Worm (Caenorhabditis elegans) whole organism, L1 larva: ENCODE measurements around the gene hyl-2.
A peak's percentile ranks its signal among the peaks of the same experiment; 100 is the strongest.

Source experiments
- C04F5.9 ChIP-seq: sonication (generic microtip); optimal IDR thresholded peaks from 2 replicates; lab custom pipeline; 2016; ENCODE audit warnings: missing genetic modification characterization, missing compliant biosample characterization
- C16A3.4 ChIP-seq: fragments of 150-350 bp; optimal IDR thresholded peaks from 2 replicates; lab custom pipeline; 2014; ENCODE audit warnings: missing biosample characterization, missing genetic modification characterization
- F16B12.6 ChIP-seq: fragments of 150-350 bp; optimal IDR thresholded peaks from 2 replicates; lab custom pipeline; 2014; ENCODE audit warnings: missing biosample characterization, missing genetic modification characterization
- Y116A8C.19 ChIP-seq: sonication (generic microtip); optimal IDR thresholded peaks from 2 replicates; lab custom pipeline; 2016; ENCODE audit warnings: missing compliant biosample characterization, missing genetic modification characterization, borderline replicate concordance
- blmp-1 ChIP-seq: fragments of 150-350 bp; optimal IDR thresholded peaks from 2 replicates; lab custom pipeline; 2014; ENCODE audit warnings: missing biosample characterization, missing genetic modification characterization
- ceh-8 ChIP-seq: fragments of 200-800 bp; sonication (Bioruptor generic); optimal IDR thresholded peaks from 2 replicates; lab custom pipeline; 2018; ENCODE audit warnings: mild to moderate bottlenecking, missing genetic modification characterization, moderate library complexity, missing compliant biosample characterization
- ceh-82 ChIP-seq, 3 experiments: fragments of 150-350 bp in 1 of 3; sonication (generic microtip) in 2 of 3; optimal IDR thresholded peaks; 2 replicates each; lab custom pipeline; 2014 to 2017; ENCODE audit warnings: missing biosample characterization in 3 of 3, missing genetic modification characterization in 3 of 3
- ceh-90 ChIP-seq: sonication (generic microtip); optimal IDR thresholded peaks from 2 replicates; lab custom pipeline; 2016; ENCODE audit warnings: missing genetic modification characterization, missing compliant biosample characterization
- dpl-1 ChIP-seq, 3 experiments: fragments of 150-350 bp in 2 of 3; sonication (generic microtip) in 1 of 3; optimal IDR thresholded peaks; 2 replicates each; lab custom pipeline; 2014 to 2017; ENCODE audit warnings: missing biosample characterization in 3 of 3, missing genetic modification characterization in 3 of 3, missing genetic modification reagents in 3 of 3
- dsc-1 ChIP-seq: sonication (generic microtip); optimal IDR thresholded peaks from 2 replicates; lab custom pipeline; 2016; ENCODE audit warnings: mild to moderate bottlenecking, missing genetic modification characterization, missing compliant biosample characterization
- efl-1 ChIP-seq, 4 experiments: fragments of 150-350 bp; optimal IDR thresholded peaks in 3 of 4; peaks in 1 of 4; 1 replicate in 1 of 4; 2 replicates in 3 of 4; lab custom pipeline; 2014; ENCODE audit warnings: missing biosample characterization in 2 of 4, missing genetic modification characterization in 2 of 4, missing genetic modification reagents in 2 of 4
- efl-3 ChIP-seq: fragments of 200-800 bp; sonication (Bioruptor generic); optimal IDR thresholded peaks from 2 replicates; lab custom pipeline; 2018; ENCODE audit warnings: mild to moderate bottlenecking, missing genetic modification characterization, missing compliant biosample characterization
- egl-27 ChIP-seq, 2 experiments: fragments of 150-350 bp in 1 of 2; sonication (generic microtip); optimal IDR thresholded peaks; 3 replicates each; lab custom pipeline; 2017 to 2018; ENCODE audit warnings: missing biosample characterization in 2 of 2, missing genetic modification characterization in 2 of 2, missing genetic modification reagents in 2 of 2
- elt-2 ChIP-seq: sonication (generic microtip); optimal IDR thresholded peaks from 2 replicates; lab custom pipeline; 2016; ENCODE audit warnings: missing genetic modification characterization, mild to moderate bottlenecking, inconsistent platforms, missing compliant biosample characterization, missing genetic modification reagents
- ets-5 ChIP-seq: fragments of 200-800 bp; sonication (Bioruptor generic); IDR thresholded peaks from 2 replicates; pipeline ENCODE4 v1.3.6; 2022; ENCODE audit warnings: missing genetic modification characterization, missing compliant biosample characterization
- hlh-4 ChIP-seq: sonication (generic microtip); optimal IDR thresholded peaks from 2 replicates; lab custom pipeline; 2016; ENCODE audit warnings: mild to moderate bottlenecking, missing genetic modification characterization, missing compliant biosample characterization
- irx-1 ChIP-seq: sonication (generic microtip); optimal IDR thresholded peaks from 2 replicates; lab custom pipeline; 2016; ENCODE audit warnings: missing genetic modification characterization, missing compliant biosample characterization
- jun-1 ChIP-seq: fragments of 150-350 bp; optimal IDR thresholded peaks from 2 replicates; lab custom pipeline; 2014; ENCODE audit warnings: missing biosample characterization, missing genetic modification reagents, missing genetic modification characterization
- lin-14 ChIP-seq: fragments of 200-800 bp; sonication (Bioruptor generic); optimal IDR thresholded peaks from 2 replicates; lab custom pipeline; 2018; ENCODE audit warnings: mild to moderate bottlenecking, missing genetic modification characterization, moderate library complexity, missing compliant biosample characterization
- lin-35 ChIP-seq, 2 experiments: fragments of 150-350 bp; optimal IDR thresholded peaks; 2 replicates each; lab custom pipeline; 2014; ENCODE audit warnings: missing biosample characterization in 2 of 2, missing genetic modification characterization in 2 of 2, missing genetic modification reagents in 2 of 2
- lin-39 ChIP-seq: fragments of 150-350 bp; optimal IDR thresholded peaks from 2 replicates; lab custom pipeline; 2014; ENCODE audit warnings: missing biosample characterization, missing genetic modification reagents, missing genetic modification characterization
- lsy-2 ChIP-seq, 2 experiments: fragments of 150-350 bp; optimal IDR thresholded peaks; 2 replicates each; lab custom pipeline; 2014; ENCODE audit warnings: missing biosample characterization in 2 of 2, missing genetic modification characterization in 2 of 2
- mdl-1 ChIP-seq, 2 experiments: fragments of 150-350 bp; optimal IDR thresholded peaks; 2 replicates each; lab custom pipeline; 2014 to 2017; ENCODE audit warnings: missing biosample characterization in 2 of 2, missing genetic modification characterization in 2 of 2, inconsistent platforms in 1 of 2
- mef-2 ChIP-seq: fragments of 150-350 bp; optimal IDR thresholded peaks from 2 replicates; lab custom pipeline; 2014; ENCODE audit warnings: missing biosample characterization, missing genetic modification characterization
- mep-1 ChIP-seq: fragments of 150-350 bp; optimal IDR thresholded peaks from 2 replicates; lab custom pipeline; 2014; ENCODE audit warnings: missing biosample characterization, missing genetic modification characterization
- nhr-11 ChIP-seq: fragments of 150-350 bp; optimal IDR thresholded peaks from 2 replicates; lab custom pipeline; 2014; ENCODE audit warnings: missing biosample characterization, missing genetic modification characterization
- nhr-19 ChIP-seq: fragments of 200-800 bp; sonication (Bioruptor generic); conservative IDR thresholded peaks from 2 replicates; pipeline ENCODE4 v1.3.6; 2022; ENCODE audit warnings: missing genetic modification characterization, missing compliant biosample characterization
- nhr-20 ChIP-seq: sonication (generic microtip); optimal IDR thresholded peaks from 2 replicates; lab custom pipeline; 2016; ENCODE audit warnings: mild to moderate bottlenecking, missing genetic modification characterization, missing compliant biosample characterization
- nhr-47 ChIP-seq: sonication (generic microtip); optimal IDR thresholded peaks from 2 replicates; lab custom pipeline; 2016; ENCODE audit warnings: mild to moderate bottlenecking, missing genetic modification characterization, moderate library complexity, missing compliant biosample characterization
- nhr-71 ChIP-seq: sonication (generic microtip); optimal IDR thresholded peaks from 2 replicates; lab custom pipeline; 2016; ENCODE audit warnings: mild to moderate bottlenecking, missing genetic modification characterization, moderate library complexity, missing compliant biosample characterization
- nhr-77 ChIP-seq: fragments of 150-350 bp; optimal IDR thresholded peaks from 2 replicates; lab custom pipeline; 2014; ENCODE audit warnings: missing biosample characterization, missing genetic modification characterization
- nhr-84 ChIP-seq: sonication (generic microtip); optimal IDR thresholded peaks from 2 replicates; lab custom pipeline; 2017; ENCODE audit warnings: missing biosample characterization, missing genetic modification characterization
- nhr-90 ChIP-seq: sonication (generic microtip); optimal IDR thresholded peaks from 2 replicates; lab custom pipeline; 2016; ENCODE audit warnings: mild to moderate bottlenecking, missing genetic modification characterization, missing compliant biosample characterization; ENCODE audit not compliant: poor library complexity
- pag-3 ChIP-seq: sonication (generic microtip); optimal IDR thresholded peaks from 2 replicates; lab custom pipeline; 2017; ENCODE audit warnings: missing genetic modification characterization, mild to moderate bottlenecking, missing compliant biosample characterization, antibody characterized with exemption, borderline replicate concordance; ENCODE audit not compliant: insufficient read depth
- pqm-1 ChIP-seq: sonication (generic microtip); optimal IDR thresholded peaks from 3 replicates; lab custom pipeline; 2017; ENCODE audit warnings: missing biosample characterization, missing genetic modification characterization
- rnt-1 ChIP-seq: sonication (generic microtip); optimal IDR thresholded peaks from 2 replicates; lab custom pipeline; 2016; ENCODE audit warnings: mild to moderate bottlenecking, missing genetic modification characterization, moderate library complexity, missing compliant biosample characterization
- snu-23 ChIP-seq: sonication (generic microtip); optimal IDR thresholded peaks from 2 replicates; lab custom pipeline; 2016; ENCODE audit warnings: missing genetic modification characterization, missing compliant biosample characterization
- sptf-1 ChIP-seq: fragments of 150-350 bp; optimal IDR thresholded peaks from 2 replicates; lab custom pipeline; 2014; ENCODE audit warnings: missing biosample characterization, missing genetic modification characterization
- sup-37 ChIP-seq: fragments of 200-800 bp; sonication (Bioruptor generic); optimal IDR thresholded peaks from 2 replicates; lab custom pipeline; 2018; ENCODE audit warnings: mild to moderate bottlenecking, missing genetic modification characterization, missing compliant biosample characterization
- swsn-7 ChIP-seq: sonication (generic microtip); optimal IDR thresholded peaks from 2 replicates; lab custom pipeline; 2016; ENCODE audit warnings: missing genetic modification characterization, missing compliant biosample characterization
- tbx-2 ChIP-seq: sonication (generic microtip); optimal IDR thresholded peaks from 2 replicates; lab custom pipeline; 2016; ENCODE audit warnings: missing genetic modification characterization, missing compliant biosample characterization
- tlp-1 ChIP-seq: fragments of 150-350 bp; optimal IDR thresholded peaks from 2 replicates; lab custom pipeline; 2014; ENCODE audit warnings: missing biosample characterization, missing genetic modification characterization
- unc-130 ChIP-seq: fragments of 150-350 bp; optimal IDR thresholded peaks from 2 replicates; lab custom pipeline; 2017; ENCODE audit warnings: missing biosample characterization, missing genetic modification characterization, inconsistent platforms
- unc-86 ChIP-seq: sonication (generic microtip); optimal IDR thresholded peaks from 2 replicates; lab custom pipeline; 2016; ENCODE audit warnings: missing genetic modification characterization, missing compliant biosample characterization
- unc-98 ChIP-seq: fragments of 200-800 bp; sonication (Bioruptor generic); IDR thresholded peaks from 2 replicates; pipeline ENCODE4 v1.3.6; 2022; ENCODE audit warnings: missing genetic modification characterization, missing compliant biosample characterization
- xbp-1 ChIP-seq: sonication (generic microtip); optimal IDR thresholded peaks from 2 replicates; lab custom pipeline; 2016; ENCODE audit warnings: missing genetic modification characterization, missing compliant biosample characterization
- ztf-11 ChIP-seq, 2 experiments: sonication (generic microtip); optimal IDR thresholded peaks; 2 replicates each; lab custom pipeline; 2016 to 2017; ENCODE audit warnings: missing genetic modification characterization in 2 of 2, missing biosample characterization in 1 of 2, missing compliant biosample characterization in 1 of 2

hyl-2 gene

DNA sequence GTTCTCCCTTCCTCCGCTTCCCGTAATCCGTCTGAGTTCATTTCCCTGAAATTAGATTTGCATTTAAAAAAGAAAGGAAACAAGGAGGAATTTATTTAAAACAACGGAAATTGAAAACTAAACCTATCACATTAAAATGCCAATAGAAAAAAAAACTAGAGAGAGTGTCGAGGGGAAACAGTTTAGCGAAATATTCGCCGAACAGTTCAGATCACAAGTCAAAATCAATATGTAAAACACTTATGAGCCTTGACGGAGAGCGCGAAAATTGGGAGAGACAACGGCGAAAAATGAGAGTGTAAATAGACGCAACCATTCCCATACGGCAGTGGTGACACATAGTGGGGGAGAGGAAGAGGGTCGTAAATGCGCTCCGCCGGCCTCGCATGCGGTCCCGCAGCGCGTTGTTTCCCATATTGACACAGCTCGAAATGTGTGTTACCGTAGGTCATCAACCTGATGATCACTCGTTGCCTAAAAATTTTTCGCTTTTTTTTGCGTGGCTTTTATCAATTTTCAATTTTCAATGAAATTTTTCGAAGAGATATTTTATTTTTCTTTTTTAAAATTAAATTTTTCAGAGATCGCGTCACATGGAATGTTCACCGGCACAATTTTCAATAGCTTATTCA is 12.6 kb upstream of the hyl-2 start, which contains the start of the genes dnj-14 and glit-1 (continued):
- TF ChIP-seq sup-37 (GFP tag; lab: Kevin White, UChicago) (peak; percentile 26), nhr-84 (no peak), unc-130 (tag; lab: Kevin White, UChicago) (peak; percentile 71), nhr-90 (tag; lab: Kevin White, UChicago) (peak; percentile 82), rnt-1 (tag; lab: Kevin White, UChicago) (peak; percentile 89), blmp-1 (tag; lab: Kevin White, UChicago) (peak; percentile 79), nhr-77 (tag; lab: Kevin White, UChicago) (peak; percentile 93), jun-1 (tag; lab: Kevin White, UChicago) (peak; percentile 91), hlh-4 (tag; lab: Kevin White, UChicago) (no peak), Y116A8C.19 (no peak), ets-5 (no peak), nhr-71 (tag; lab: Kevin White, UChicago) (peak; percentile 92), tbx-2 (tag; lab: Kevin White, UChicago) (peak; percentile 90), F16B12.6 (tag; lab: Kevin White, UChicago) (peak; percentile 70), ceh-90 (no peak)

- TF ChIP-seq efl-3 (GFP tag; lab: Kevin White, UChicago) (no peak), nhr-19 (GFP tag; lab: Robert Waterston, UW) (0 out of 2 replicates have a peak, but pooled peaks have one; percentile 20), tlp-1 (no peak), unc-86 (tag; lab: Kevin White, UChicago) (peak; percentile 44), efl-1 (optimal IDR thresholded peaks at IDR 0.05; lab: Kevin White, UChicago) (peak; percentile 28), efl-1 (GFP tag; optimal IDR thresholded peaks at IDR 0.05 in 1 of 2; lab: Kevin White, UChicago) (peak; percentile 19 to 83), rnt-1 (tag; lab: Kevin White, UChicago) (peak; percentile 77), nhr-11 (tag; lab: Kevin White, UChicago) (no peak), dpl-1 (GFP tag; optimal IDR thresholded peaks at IDR 0.05; lab: Kevin White, UChicago) (peak in 2 of 3 experiments; percentile 27 to 28), nhr-77 (tag; lab: Kevin White, UChicago) (peak; percentile 7), snu-23 (GFP tag; lab: Kevin White, UChicago) (peak; percentile 53), pag-3 (no peak), swsn-7 (peak; percentile 61), jun-1 (tag; lab: Kevin White, UChicago) (peak; percentile 52), nhr-71 (tag; lab: Kevin White, UChicago) (peak; percentile 68), xbp-1 (tag; lab: Kevin White, UChicago) (peak; percentile 72), tbx-2 (tag; lab: Kevin White, UChicago) (peak; percentile 52), pqm-1 (peak; percentile 8), ztf-11 (tag; optimal IDR thresholded peaks at IDR 0.05; lab: Kevin White, UChicago) (no peak), unc-130 (tag; lab: Kevin White, UChicago) (peak; percentile 22), nhr-47 (tag; lab: Kevin White, UChicago) (peak; percentile 53), lsy-2 (tag; optimal IDR thresholded peaks at IDR 0.05; lab: Kevin White, UChicago) (peak; percentile 50 to 73), dsc-1 (peak; percentile 22), ceh-82 (tag; optimal IDR thresholded peaks at IDR 0.05; lab: Kevin White, UChicago) (peak in 1 of 3 experiments; percentile 40), C04F5.9 (no peak), ceh-8 (peak; percentile 31), nhr-20 (tag; lab: Kevin White, UChicago) (peak; percentile 53), sptf-1 (no peak), ceh-90 (no peak), lin-39 (no peak), C16A3.4 (tag; lab: Kevin White, UChicago) (peak; percentile 34), lin-35 (GFP tag; optimal IDR thresholded peaks at IDR 0.05; lab: Kevin White, UChicago) (peak; percentile 21 to 60), blmp-1 (tag; lab: Kevin White, UChicago) (peak; percentile 6), mep-1 (peak; percentile 65), mef-2 (no peak), unc-98 (GFP tag; lab: Robert Waterston, UW) (no peak), irx-1 (tag; lab: Kevin White, UChicago) (peak; percentile 36), lin-14 (GFP tag; lab: Kevin White, UChicago) (peak; percentile 77), elt-2 (tag; lab: Kevin White, UChicago) (peak; percentile 91), egl-27 (tag; optimal IDR thresholded peaks at IDR 0.05; lab: Kevin White, UChicago) (no peak), F16B12.6 (tag; lab: Kevin White, UChicago) (peak; percentile 90), mdl-1 (tag; optimal IDR thresholded peaks at IDR 0.05; lab: Kevin White, UChicago) (peak in 1 of 2 experiments; percentile 34)
Measured at ce11 chrX:4706755-4707226, 7.5 kb upstream of the hyl-2 start, which contains the start of gene dhhc-10. Gene dhhc-10, plus strand, starts transcription at chrX:4707176.
